Fruit fly (Drosophila melanogaster): ENCODE measurements around the gene stx.

Gene stx

dm6 chrX:10767350-10768005 lies 22.7 kb upstream of the stx start (continued):
- TF ChIP-seq stwl (tag; optimal IDR thresholded peaks at IDR 0.05) (no peak), exex (tag; optimal IDR thresholded peaks at IDR 0.05) (peak; percentile 8), CG7271 (tag; optimal IDR thresholded peaks at IDR 0.05) (no peak), Gug (GFP tag; IDR thresholded peaks at IDR 0.05) (peak; percentile 42; the same call in 2 of the 4 replicates), nmo (GFP tag; optimal IDR thresholded peaks at IDR 0.05) (peak; percentile 32), CG15269 (tag; optimal IDR thresholded peaks at IDR 0.05) (peak; percentile 67), CG10431 (GFP tag; optimal IDR thresholded peaks at IDR 0.05) (no peak), mam (GFP tag; optimal IDR thresholded peaks at IDR 0.05) (peak; percentile 81), Dip3 (GFP tag; optimal IDR thresholded peaks at IDR 0.05) (peak; percentile 45), CG8290 (GFP tag; optimal IDR thresholded peaks at IDR 0.05) (no peak), CG8290 (tag; optimal IDR thresholded peaks at IDR 0.05) (peak in 1 of 2 experiments; percentile 84), Rx (GFP tag; IDR thresholded peaks at IDR 0.05) (0 out of 2 replicates have a peak, but pooled peaks have one; percentile 18), CG12236 (GFP tag; optimal IDR thresholded peaks at IDR 0.05) (no peak), CG11093 (GFP tag; IDR thresholded peaks at IDR 0.05) (no peak), CG10565 (GFP tag; optimal IDR thresholded peaks at IDR 0.05) (no peak), rib (GFP tag; IDR thresholded peaks at IDR 0.05) (peak; percentile 82), p53 (GFP tag; optimal IDR thresholded peaks at IDR 0.05) (no peak), fd102C (GFP tag; optimal IDR thresholded peaks at IDR 0.05) (no peak), CG6765 (GFP tag; optimal IDR thresholded peaks at IDR 0.05) (peak; percentile 71), Scr (GFP tag; IDR thresholded peaks at IDR 0.05; ENCODE audit: partially characterized antibody) (no peak), E2f1 (GFP tag; IDR thresholded peaks at IDR 0.05) (peak; percentile 35; the same call in 1 of the 2 replicates), CG7357 (GFP tag; IDR thresholded peaks at IDR 0.05) (no peak; the same call in 2 of the 3 replicates)

DNA sequence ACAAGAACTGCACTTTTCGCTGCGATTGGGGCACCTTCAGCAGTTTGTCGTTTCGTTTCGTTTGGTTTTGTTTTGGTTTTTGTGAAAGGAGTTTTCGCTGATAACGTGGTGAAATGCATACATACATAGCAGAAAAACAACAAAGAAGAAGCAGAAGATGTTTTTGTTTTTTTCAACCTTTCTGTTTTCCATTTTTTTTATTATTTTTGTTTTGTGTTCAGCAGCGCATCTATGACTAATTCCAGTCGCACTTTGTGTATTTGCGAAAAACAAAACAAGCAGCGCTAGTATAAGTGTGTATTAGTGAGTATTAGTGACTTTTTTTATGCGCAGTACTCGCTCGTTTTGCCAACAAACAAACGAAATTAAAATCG lies 22.2 kb upstream of the stx start:
- TF ChIP-seq tap (tag; optimal IDR thresholded peaks at IDR 0.05) (no peak), Vsx1 (GFP tag; optimal IDR thresholded peaks at IDR 0.05) (peak; percentile 36), stc (GFP tag; IDR thresholded peaks at IDR 0.05) (peak; percentile 29; the same call in 1 of the 2 replicates), Blimp-1 (GFP tag; optimal IDR thresholded peaks at IDR 0.05) (no peak), CG15601 (tag; optimal IDR thresholded peaks at IDR 0.05) (peak; percentile 7), chinmo (GFP tag; IDR thresholded peaks at IDR 0.05; ENCODE audit: partially characterized antibody) (0 out of 4 replicates have a peak, but pooled peaks have one; percentile 33)

DNA sequence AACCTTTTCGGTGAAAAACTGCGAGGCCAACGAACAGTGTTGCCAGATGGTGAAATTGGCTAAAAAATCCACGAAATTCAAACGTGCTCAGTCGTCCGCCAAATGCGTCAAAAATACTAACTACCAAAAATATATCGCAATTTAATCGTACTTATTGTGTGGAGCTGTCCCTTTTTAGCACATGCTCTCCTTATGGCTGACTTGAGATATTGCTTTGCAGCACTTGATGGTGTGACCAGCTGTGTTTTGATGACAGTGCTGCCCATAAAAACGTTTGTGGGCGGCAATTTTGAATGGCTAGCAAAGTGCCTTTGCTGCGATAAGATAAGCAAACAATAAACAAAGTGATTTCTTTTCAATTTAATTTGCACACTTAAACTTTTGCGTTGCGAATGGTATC lies 19.5 kb upstream of the stx start, which contains the start of gene Tango5:
Gene Tango5 (minus strand): TSS at position 208 of the 400 bp plus-strand sequence.
- TF ChIP-seq Lhr (GFP tag; optimal IDR thresholded peaks at IDR 0.05) = peak; percentile 79
- TF ChIP-seq Elba2 (GFP tag; optimal IDR thresholded peaks at IDR 0.05) = peak; percentile 34
- peak; percentile 67 for TF ChIP-seq knrl (GFP tag; IDR thresholded peaks at IDR 0.05; ENCODE audit: partially characterized antibody)
- no peak for TF ChIP-seq sens (GFP tag)
- peak; percentile 58 for TF ChIP-seq CG15514 (GFP tag; optimal IDR thresholded peaks at IDR 0.05)
- no peak for TF ChIP-seq emc (GFP tag; optimal IDR thresholded peaks at IDR 0.05)
- no peak for TF ChIP-seq ERR (GFP tag; optimal IDR thresholded peaks at IDR 0.05)
- no peak for TF ChIP-seq CG13296 (GFP tag; optimal IDR thresholded peaks at IDR 0.05)
- TF ChIP-seq Awh (GFP tag; IDR thresholded peaks at IDR 0.05) = no peak
- peak; percentile 42 for TF ChIP-seq CG15601 (tag; optimal IDR thresholded peaks at IDR 0.05)
- no peak for TF ChIP-seq ara (GFP tag; IDR thresholded peaks at IDR 0.05)
- TF ChIP-seq CG42726 (GFP tag; IDR thresholded peaks at IDR 0.05; ENCODE audit: partially characterized antibody) = no peak
- peak; percentile 30 for TF ChIP-seq CG11504 (tag; optimal IDR thresholded peaks at IDR 0.05)
- peak; percentile 21 for TF ChIP-seq CHES-1-like (GFP tag; optimal IDR thresholded peaks at IDR 0.05)
- TF ChIP-seq CG8290 (GFP tag; optimal IDR thresholded peaks at IDR 0.05) = no peak
- TF ChIP-seq CG8290 (tag; optimal IDR thresholded peaks at IDR 0.05) = peak in 1 of 2 experiments; percentile 47
- TF ChIP-seq CG3995 (GFP tag; optimal IDR thresholded peaks at IDR 0.05) = peak; percentile 45
- peak in 1 of 2 experiments; percentile 6 for TF ChIP-seq Trl (optimal IDR thresholded peaks at IDR 0.05)
- TF ChIP-seq Trl (GFP tag; optimal IDR thresholded peaks at IDR 0.05) = peak; percentile 31
- TF ChIP-seq D (optimal IDR thresholded peaks at IDR 0.05) = peak; percentile 22
- no peak for TF ChIP-seq D (GFP tag; optimal IDR thresholded peaks at IDR 0.05)
- TF ChIP-seq CG33213 (GFP tag; optimal IDR thresholded peaks at IDR 0.05) = peak; percentile 58
- no peak for TF ChIP-seq CG10654 (GFP tag; optimal IDR thresholded peaks at IDR 0.05)
- TF ChIP-seq Dll (GFP tag; IDR thresholded peaks at IDR 0.05; ENCODE audit: partially characterized antibody) = peak; percentile 49; the same call in 2 of the 4 replicates

All from whole organism, embryonic.